Worm (Caenorhabditis elegans): ENCODE measurements around the gene dct-14.

Gene dct-14

ce11 chrV:20479013-20479739, 21.1 kb downstream of the dct-14 start, which contains the start of the genes calf-1 and rpl-2 (continued):
- TF ChIP-seq snpc-4 (GFP tag; optimal IDR thresholded peaks at IDR 0.05) (peak; percentile 44), snpc-4 (tag; optimal IDR thresholded peaks at IDR 0.05) (peak in 2 of 4 experiments; percentile 9 to 36), madf-6 (GFP tag; IDR thresholded peaks at IDR 0.05) (peak; percentile 60; the same call in 1 of the 2 replicates), ztf-25 (GFP tag; IDR thresholded peaks at IDR 0.05) (no peak), F33H1.4 (GFP tag; IDR thresholded peaks at IDR 0.05) (peak; percentile 86), D2030.7 (GFP tag; IDR thresholded peaks at IDR 0.05) (peak; percentile 69; the same call in 1 of the 2 replicates), ztf-28 (GFP tag; IDR thresholded peaks at IDR 0.05) (no peak), aptf-2 (GFP tag; conservative IDR thresholded peaks at IDR 0.05) (no peak), hmg-20 (GFP tag; IDR thresholded peaks at IDR 0.05) (no peak), zfh-2 (GFP tag; conservative IDR thresholded peaks at IDR 0.05) (no peak), rec-8 (tag; optimal IDR thresholded peaks at IDR 0.05) (no peak), ceh-79 (tag; optimal IDR thresholded peaks at IDR 0.05) (no peak), sea-2 (GFP tag; IDR thresholded peaks at IDR 0.05) (no peak), B0261.1 (tag; optimal IDR thresholded peaks at IDR 0.05) (no peak), cebp-2 (GFP tag; IDR thresholded peaks at IDR 0.05) (no peak)

DNA sequence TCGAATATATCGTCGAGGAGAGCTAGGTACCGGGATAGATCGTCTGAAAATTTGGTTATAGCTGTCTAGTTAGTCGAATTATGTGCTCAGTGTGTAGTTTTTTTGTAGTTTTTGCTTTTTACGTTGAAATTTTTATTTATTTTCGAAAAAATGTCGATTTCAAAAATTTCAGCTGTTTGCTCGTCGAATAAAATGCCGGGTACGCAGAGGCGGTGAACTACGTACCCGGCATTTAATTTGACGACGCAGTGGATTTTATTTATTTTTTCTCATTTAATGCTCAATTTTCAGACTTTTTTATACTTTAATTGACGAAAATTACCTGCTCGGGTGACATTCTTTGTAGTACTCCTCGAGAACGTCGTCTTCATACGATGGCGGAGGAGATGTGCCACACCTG, 23.3 kb downstream of the dct-14 start:
- TF ChIP-seq F23B12.7 (tag; optimal IDR thresholded peaks at IDR 0.05; ENCODE audit: insufficient read depth) (no peak), Y53F4B.3 (GFP tag; IDR thresholded peaks at IDR 0.05) (no peak), aptf-3 (GFP tag; IDR thresholded peaks at IDR 0.05) (no peak), tbx-9 (tag; optimal IDR thresholded peaks at IDR 0.05; ENCODE audit: borderline replicate concordance) (no peak), ets-4 (GFP tag; optimal IDR thresholded peaks at IDR 0.05) (no peak), F33H1.4 (GFP tag; IDR thresholded peaks at IDR 0.05) (peak; percentile 43), pha-4 (tag; optimal IDR thresholded peaks at IDR 0.05) (no peak), madf-6 (GFP tag; IDR thresholded peaks at IDR 0.05) (peak; percentile 42; the same call in 1 of the 2 replicates)

DNA sequence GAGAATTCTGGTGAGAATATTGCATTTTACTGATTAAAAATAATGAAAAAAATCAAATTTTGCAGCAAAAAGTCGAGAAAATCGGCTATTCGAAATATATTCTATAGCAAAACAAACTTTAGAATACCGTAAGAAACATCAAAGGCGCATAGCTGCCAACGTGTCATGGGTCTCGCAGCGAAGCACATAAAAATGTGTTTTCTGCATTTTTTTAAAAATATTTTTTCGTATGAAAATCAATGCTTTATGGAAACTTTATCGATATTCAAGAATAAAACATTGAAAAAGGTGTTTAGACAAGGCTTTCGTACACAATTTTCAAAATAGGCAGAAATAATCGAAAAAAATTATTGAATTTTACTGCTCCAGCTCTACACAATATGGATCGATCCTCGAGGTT, 23.8 kb downstream of the dct-14 start:
- TF ChIP-seq ztf-22 (GFP tag; optimal IDR thresholded peaks at IDR 0.05): no peak
- peak; percentile 62 for TF ChIP-seq ceh-91 (GFP tag; IDR thresholded peaks at IDR 0.05)
- TF ChIP-seq Y67H2A.10 (GFP tag; conservative IDR thresholded peaks at IDR 0.05): no peak
- no peak for TF ChIP-seq ccch-3 (GFP tag; optimal IDR thresholded peaks at IDR 0.05)
- no peak for TF ChIP-seq snpc-1.1 (tag; optimal IDR thresholded peaks at IDR 0.05; ENCODE audit: insufficient read depth)
- TF ChIP-seq ztf-25 (GFP tag; IDR thresholded peaks at IDR 0.05): no peak
- peak; percentile 35 for TF ChIP-seq efl-1 (GFP tag; optimal IDR thresholded peaks at IDR 0.05)
- no peak for TF ChIP-seq attf-5 (GFP tag; optimal IDR thresholded peaks at IDR 0.05)
- TF ChIP-seq lir-1 (GFP tag; conservative IDR thresholded peaks at IDR 0.05): no peak
- peak; percentile 73 for TF ChIP-seq D2030.7 (GFP tag; IDR thresholded peaks at IDR 0.05)
- no peak for TF ChIP-seq ztf-26 (tag; optimal IDR thresholded peaks at IDR 0.05)
- TF ChIP-seq lin-40 (tag; optimal IDR thresholded peaks at IDR 0.05): no peak
- no peak for TF ChIP-seq aptf-2 (GFP tag; conservative IDR thresholded peaks at IDR 0.05)
- no peak for TF ChIP-seq ceh-40 (GFP tag; IDR thresholded peaks at IDR 0.05)
- TF ChIP-seq madf-6 (GFP tag; IDR thresholded peaks at IDR 0.05): peak; percentile 89
- TF ChIP-seq ceh-79 (tag; optimal IDR thresholded peaks at IDR 0.05): no peak
- peak; percentile 85 for TF ChIP-seq lsl-1 (GFP tag; optimal IDR thresholded peaks at IDR 0.05)
- TF ChIP-seq ceh-27 (GFP tag; optimal IDR thresholded peaks at IDR 0.05): no peak
- TF ChIP-seq xnd-1 (tag; optimal IDR thresholded peaks at IDR 0.05): peak; percentile 80
- no peak for TF ChIP-seq mel-28 (tag; optimal IDR thresholded peaks at IDR 0.05; ENCODE audit: borderline replicate concordance)
- no peak for TF ChIP-seq bed-1 (GFP tag; IDR thresholded peaks at IDR 0.05)
- no peak for TF ChIP-seq ekl-4 (GFP tag; IDR thresholded peaks at IDR 0.05)
- TF ChIP-seq gei-17 (GFP tag; optimal IDR thresholded peaks at IDR 0.05): no peak
- no peak for TF ChIP-seq ztf-18 (tag; optimal IDR thresholded peaks at IDR 0.05)
- TF ChIP-seq F37B4.10 (GFP tag; IDR thresholded peaks at IDR 0.05): no peak
- peak; percentile 88 for TF ChIP-seq F33H1.4 (GFP tag; IDR thresholded peaks at IDR 0.05)
- TF ChIP-seq snpc-3.4 (tag; optimal IDR thresholded peaks at IDR 0.05): no peak
- peak; percentile 56 for TF ChIP-seq madf-8 (GFP tag; conservative IDR thresholded peaks at IDR 0.05)
- no peak for TF ChIP-seq aptf-3 (GFP tag; IDR thresholded peaks at IDR 0.05)
- no peak for TF ChIP-seq nhr-80 (tag; optimal IDR thresholded peaks at IDR 0.05)
